Worm (Caenorhabditis elegans): Measurements from ENCODE around the gene pde-4.

ce11 chrII:7635296-7635695 is 15.8 kb downstream of the pde-4 start:
- TF ChIP-seq nhr-76 (tag; optimal IDR thresholded peaks at IDR 0.05) (no peak), nhr-28 (tag; optimal IDR thresholded peaks at IDR 0.05) (no peak), fos-1 (tag; optimal IDR thresholded peaks at IDR 0.05) (no peak), ZK546.5 (tag; optimal IDR thresholded peaks at IDR 0.05) (no peak), nhr-237 (tag; optimal IDR thresholded peaks at IDR 0.05) (no peak), fkh-10 (GFP tag; optimal IDR thresholded peaks at IDR 0.05) (no peak), jun-1 (tag; optimal IDR thresholded peaks at IDR 0.05) (no peak), skn-1 (tag; optimal IDR thresholded peaks at IDR 0.05) (no peak), unc-62 (GFP tag; optimal IDR thresholded peaks at IDR 0.05) (no peak), nhr-25 (tag; optimal IDR thresholded peaks at IDR 0.05) (no peak)
